Worm (Caenorhabditis elegans) whole organism, early embryonic: ENCODE results near the gene pqn-35.

ENCODE experiments used
- B0310.2 ChIP-seq: sonication (generic microtip); optimal IDR thresholded peaks from 2 replicates; lab custom pipeline; 2016; ENCODE audit warnings: mild to moderate bottlenecking, missing genetic modification characterization, missing compliant biosample characterization
- F13C5.2 ChIP-seq: sonication (generic microtip); optimal IDR thresholded peaks from 2 replicates; lab custom pipeline; 2017; ENCODE audit warnings: mild to moderate bottlenecking, missing genetic modification characterization, inconsistent platforms, missing compliant biosample characterization
- aly-1 ChIP-seq: sonication (generic microtip); optimal IDR thresholded peaks from 2 replicates; lab custom pipeline; 2016; ENCODE audit warnings: missing genetic modification characterization, missing compliant biosample characterization
- ama-1 ChIP-seq: fragments of 150-350 bp; optimal IDR thresholded peaks from 2 replicates; lab custom pipeline; 2014
- ceh-13 ChIP-seq: fragments of 200-800 bp; sonication (Bioruptor generic); optimal IDR thresholded peaks from 2 replicates; lab custom pipeline; 2018; ENCODE audit warnings: mild to moderate bottlenecking, missing genetic modification characterization, missing compliant biosample characterization
- ceh-36 ChIP-seq: sonication (generic microtip); optimal IDR thresholded peaks from 2 replicates; lab custom pipeline; 2016; ENCODE audit warnings: missing genetic modification characterization, inconsistent platforms, missing compliant biosample characterization
- ets-7 ChIP-seq: sonication (generic microtip); optimal IDR thresholded peaks from 2 replicates; lab custom pipeline; 2016; ENCODE audit warnings: missing genotype, missing genetic modification characterization, missing compliant biosample characterization
- flt-1 ChIP-seq: fragments of 200-800 bp; sonication (Bioruptor generic); IDR thresholded peaks from 2 replicates; pipeline ENCODE4 v1.3.6; 2022; ENCODE audit warnings: missing genetic modification characterization, missing compliant biosample characterization
- hmbx-1 ChIP-seq: sonication (generic microtip); optimal IDR thresholded peaks from 2 replicates; lab custom pipeline; 2016; ENCODE audit warnings: mild to moderate bottlenecking, missing genetic modification characterization, missing compliant biosample characterization
- hmg-4 ChIP-seq: fragments of 200-800 bp; sonication (Bioruptor generic); optimal IDR thresholded peaks from 2 replicates; lab custom pipeline; 2018; ENCODE audit warnings: mild to moderate bottlenecking, missing genetic modification characterization, missing compliant biosample characterization
- hnd-1 ChIP-seq: sonication (generic microtip); optimal IDR thresholded peaks from 2 replicates; lab custom pipeline; 2016; ENCODE audit warnings: missing genetic modification characterization, missing compliant biosample characterization
- pes-1 ChIP-seq: fragments of 200-800 bp; sonication (Bioruptor generic); IDR thresholded peaks from 2 replicates; pipeline ENCODE4 v1.3.6; 2022; ENCODE audit warnings: missing genetic modification reagents, missing genetic modification characterization, missing compliant biosample characterization
- scrt-1 ChIP-seq: fragments of 200-800 bp; sonication (Bioruptor generic); IDR thresholded peaks from 2 replicates; pipeline ENCODE4 v1.3.6; 2022; ENCODE audit warnings: missing genetic modification characterization, missing compliant biosample characterization
- sea-1 ChIP-seq: fragments of 200-800 bp; sonication (Bioruptor generic); conservative IDR thresholded peaks from 2 replicates; pipeline ENCODE4 v1.3.6; 2022; ENCODE audit warnings: missing genetic modification characterization, missing compliant biosample characterization
- tbx-11 ChIP-seq: fragments of 200-800 bp; sonication (Bioruptor generic); IDR thresholded peaks from 2 replicates; pipeline ENCODE4 v1.3.6; 2022; ENCODE audit warnings: missing genetic modification characterization, missing compliant biosample characterization
- tbx-37 ChIP-seq: fragments of 200-800 bp; sonication (Bioruptor generic); conservative IDR thresholded peaks from 2 replicates; pipeline ENCODE4 v1.3.6; 2022; ENCODE audit warnings: missing genetic modification reagents, missing genetic modification characterization, missing compliant biosample characterization
- tra-4 ChIP-seq: sonication (generic microtip); optimal IDR thresholded peaks from 2 replicates; lab custom pipeline; 2017; ENCODE audit warnings: missing genetic modification characterization, missing compliant biosample characterization

pqn-35 gene

ce11 chrII:4621650-4622049 lies 8.9 kb downstream of the pqn-35 start, which contains the start of gene clec-139:
clec-139 (minus strand) TSS chrII:4621750.
- no peak for TF ChIP-seq ceh-36 (tag; lab: Kevin White, UChicago)
- TF ChIP-seq ceh-13 (GFP tag; lab: Kevin White, UChicago), result no peak
- no peak for TF ChIP-seq aly-1
- TF ChIP-seq scrt-1 (GFP tag; lab: Robert Waterston, UW), result no peak

DNA sequence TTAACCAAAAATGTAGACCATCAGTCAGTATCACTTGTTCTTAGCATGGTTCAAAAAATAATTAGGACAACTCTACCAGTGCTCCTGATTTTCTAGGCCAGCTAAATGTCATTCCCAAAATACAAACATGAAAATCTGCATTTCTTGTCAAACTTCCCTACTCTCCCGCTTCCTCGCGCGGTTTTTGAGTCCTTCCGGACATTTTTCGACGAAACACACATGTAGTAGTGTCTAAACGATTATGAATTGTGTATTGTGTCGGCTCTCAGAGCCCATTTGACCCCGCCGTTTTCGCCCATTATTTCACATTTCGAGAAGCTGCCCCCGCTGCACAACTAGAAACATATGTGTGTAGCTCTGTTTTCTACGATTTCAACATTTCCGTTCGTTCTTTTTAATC lies 13.8 kb downstream of the pqn-35 start, which contains the start of gene F35D11.1:
Gene F35D11.1 (plus strand): TSS at position 301 of the 400 bp plus-strand sequence.
- no peak for TF ChIP-seq ceh-13 (GFP tag; lab: Kevin White, UChicago)
- no peak for TF ChIP-seq B0310.2 (tag; lab: Kevin White, UChicago)
- TF ChIP-seq F13C5.2 (tag; lab: Kevin White, UChicago), result no peak
- no peak for TF ChIP-seq ceh-36 (tag; lab: Kevin White, UChicago)
- no peak for TF ChIP-seq scrt-1 (GFP tag; lab: Robert Waterston, UW)
- TF ChIP-seq ets-7 (tag; lab: Kevin White, UChicago), result no peak
- TF ChIP-seq tbx-11 (GFP tag; lab: Robert Waterston, UW), result no peak
- TF ChIP-seq hmg-4 (GFP tag; lab: Kevin White, UChicago), result no peak
- no peak for TF ChIP-seq hnd-1 (tag; lab: Kevin White, UChicago)
- TF ChIP-seq ama-1 (lab: Kevin White, UChicago), result no peak

DNA sequence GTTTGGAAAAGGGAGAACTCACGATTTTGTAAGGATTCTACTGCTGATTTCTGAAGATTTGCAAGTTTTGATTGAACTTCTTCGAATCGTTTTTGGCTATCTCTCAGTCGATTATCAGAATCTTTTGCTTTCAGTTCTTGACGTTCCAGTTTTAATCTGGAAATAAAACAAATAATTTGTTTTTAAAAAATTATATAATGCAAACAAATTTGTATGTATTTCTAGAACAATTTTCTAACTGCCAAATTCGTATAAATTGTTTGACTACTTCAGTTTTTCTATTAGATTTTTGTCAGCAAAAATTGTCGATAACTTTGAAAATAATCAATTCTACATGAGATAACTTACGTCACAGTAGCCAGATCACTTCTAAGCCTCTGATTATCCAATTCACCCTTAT lies 18.7 kb downstream of the pqn-35 start:
- TF ChIP-seq flt-1 (GFP tag; lab: Robert Waterston, UW) (no peak), hmg-4 (GFP tag; lab: Kevin White, UChicago) (no peak), sea-1 (GFP tag; lab: Robert Waterston, UW) (no peak), aly-1 (no peak), tra-4 (no peak), pes-1 (GFP tag; lab: Robert Waterston, UW) (no peak), ceh-13 (GFP tag; lab: Kevin White, UChicago) (no peak)

- no peak for TF ChIP-seq tra-4
- no peak for TF ChIP-seq ceh-36 (tag; lab: Kevin White, UChicago)
- no peak for TF ChIP-seq sea-1 (GFP tag; lab: Robert Waterston, UW)
- TF ChIP-seq hmbx-1, result no peak
- no peak for TF ChIP-seq ets-7 (tag; lab: Kevin White, UChicago)
- TF ChIP-seq tbx-37 (GFP tag; lab: Robert Waterston, UW), result no peak
- TF ChIP-seq B0310.2 (tag; lab: Kevin White, UChicago), result no peak
- no peak for TF ChIP-seq tbx-11 (GFP tag; lab: Robert Waterston, UW)
- TF ChIP-seq aly-1, result no peak
- TF ChIP-seq flt-1 (GFP tag; lab: Robert Waterston, UW), result no peak
- no peak for TF ChIP-seq F13C5.2 (tag; lab: Kevin White, UChicago)
- TF ChIP-seq ama-1 (lab: Kevin White, UChicago), result no peak
- no peak for TF ChIP-seq pes-1 (GFP tag; lab: Robert Waterston, UW)
- no peak for TF ChIP-seq ceh-13 (GFP tag; lab: Kevin White, UChicago)
- TF ChIP-seq hnd-1 (tag; lab: Kevin White, UChicago), result no peak
These were observed 25.4 kb downstream of the pqn-35 start, which contains the start of gene che-10 for ce11 chrII:4638241-4638640. che-10 (minus strand) TSS chrII:4638341.

DNA sequence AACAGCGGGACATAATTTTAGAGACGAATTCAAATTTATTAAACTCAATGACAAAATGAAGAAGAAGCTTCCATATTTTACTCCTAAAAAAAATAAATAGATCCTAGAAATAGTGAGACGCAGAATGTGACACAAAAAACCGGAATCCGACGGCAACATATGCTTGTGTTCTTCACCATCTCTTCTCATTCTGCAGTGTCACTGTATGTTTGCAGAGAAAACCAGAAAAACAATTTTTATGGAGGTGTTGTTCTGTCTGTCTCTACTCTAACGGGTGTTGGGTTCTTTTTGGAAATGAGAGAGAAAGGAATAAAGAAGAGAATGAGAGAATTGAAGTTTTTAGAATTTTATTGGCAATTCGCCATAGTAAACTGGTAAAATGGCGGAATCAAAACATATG lies 26.1 kb downstream of the pqn-35 start:
- TF ChIP-seq ama-1 (lab: Kevin White, UChicago), result no peak
- TF ChIP-seq pes-1 (GFP tag; lab: Robert Waterston, UW), result no peak
- TF ChIP-seq hnd-1 (tag; lab: Kevin White, UChicago), result no peak
- TF ChIP-seq tra-4, result no peak
- no peak for TF ChIP-seq flt-1 (GFP tag; lab: Robert Waterston, UW)
- no peak for TF ChIP-seq tbx-11 (GFP tag; lab: Robert Waterston, UW)
- TF ChIP-seq ceh-13 (GFP tag; lab: Kevin White, UChicago), result no peak
- TF ChIP-seq sea-1 (GFP tag; lab: Robert Waterston, UW), result no peak

DNA sequence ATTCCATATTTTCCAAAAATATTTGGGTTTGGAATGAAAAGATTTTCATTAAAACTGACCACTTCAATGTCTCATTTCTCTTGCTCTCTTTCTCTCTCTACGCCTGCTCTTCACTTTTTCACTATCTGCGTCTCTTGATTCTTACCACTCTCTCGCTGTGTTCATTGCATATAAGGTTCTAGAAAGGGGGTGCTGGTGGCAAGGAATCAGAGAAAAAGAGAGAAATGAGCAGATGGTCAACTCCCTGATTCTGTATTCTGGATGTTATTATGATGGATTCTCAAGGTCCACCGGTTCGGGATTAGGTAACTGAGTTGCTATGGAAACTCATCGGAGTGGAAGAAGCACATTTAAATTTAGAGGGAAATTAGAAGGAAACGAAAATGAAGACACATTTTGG lies 28.0 kb downstream of the pqn-35 start:
- TF ChIP-seq hmg-4 (GFP tag; lab: Kevin White, UChicago), result no peak
- TF ChIP-seq B0310.2 (tag; lab: Kevin White, UChicago), result no peak
- no peak for TF ChIP-seq hnd-1 (tag; lab: Kevin White, UChicago)
- TF ChIP-seq scrt-1 (GFP tag; lab: Robert Waterston, UW), result no peak
- TF ChIP-seq ama-1 (lab: Kevin White, UChicago), result no peak
- no peak for TF ChIP-seq aly-1
- no peak for TF ChIP-seq flt-1 (GFP tag; lab: Robert Waterston, UW)
- TF ChIP-seq sea-1 (GFP tag; lab: Robert Waterston, UW), result no peak
- no peak for TF ChIP-seq tbx-11 (GFP tag; lab: Robert Waterston, UW)
- no peak for TF ChIP-seq hmbx-1

- TF ChIP-seq tbx-37 (GFP tag; lab: Robert Waterston, UW), result no peak
- no peak for TF ChIP-seq pes-1 (GFP tag; lab: Robert Waterston, UW)
- TF ChIP-seq ets-7 (tag; lab: Kevin White, UChicago), result no peak
- TF ChIP-seq tbx-11 (GFP tag; lab: Robert Waterston, UW), result no peak
- TF ChIP-seq ama-1 (lab: Kevin White, UChicago), result no peak
- TF ChIP-seq hnd-1 (tag; lab: Kevin White, UChicago), result no peak
- no peak for TF ChIP-seq B0310.2 (tag; lab: Kevin White, UChicago)
- no peak for TF ChIP-seq aly-1
- no peak for TF ChIP-seq hmg-4 (GFP tag; lab: Kevin White, UChicago)
- no peak for TF ChIP-seq hmbx-1
- no peak for TF ChIP-seq F13C5.2 (tag; lab: Kevin White, UChicago)
- TF ChIP-seq ceh-36 (tag; lab: Kevin White, UChicago), result no peak
- TF ChIP-seq sea-1 (GFP tag; lab: Robert Waterston, UW), result no peak
- TF ChIP-seq tra-4, result no peak
- no peak for TF ChIP-seq scrt-1 (GFP tag; lab: Robert Waterston, UW)
- TF ChIP-seq ceh-13 (GFP tag; lab: Kevin White, UChicago), result no peak
- TF ChIP-seq flt-1 (GFP tag; lab: Robert Waterston, UW), result no peak
These were observed 36.0 kb downstream of the pqn-35 start, which contains the start of gene lgc-27 for ce11 chrII:4648785-4649184. lgc-27 (plus strand) TSS chrII:4649085.
